Worm (Caenorhabditis elegans) whole organism, mixed stage, embryonic: ENCODE results near the gene Y53G8AR.8.

Experiments used
- elt-1 ChIP-seq: sonication (generic microtip); optimal IDR thresholded peaks from 2 replicates; lab custom pipeline; 2017; ENCODE audit warnings: missing genetic modification characterization, mild to moderate bottlenecking, missing compliant biosample characterization, antibody characterized with exemption, moderate library complexity, borderline replicate concordance; ENCODE audit not compliant: insufficient read depth
- mls-2 ChIP-seq: sonication (generic microtip); optimal IDR thresholded peaks from 2 replicates; lab custom pipeline; 2016; ENCODE audit warnings: mild to moderate bottlenecking, missing genetic modification characterization, moderate library complexity, missing compliant biosample characterization
- nhr-12 ChIP-seq: fragments of 150-350 bp; optimal IDR thresholded peaks from 2 replicates; lab custom pipeline; 2014; ENCODE audit warnings: missing biosample characterization, missing genetic modification characterization
- nhr-28 ChIP-seq: fragments of 150-350 bp; optimal IDR thresholded peaks from 2 replicates; lab custom pipeline; 2014; ENCODE audit warnings: missing biosample characterization, missing genetic modification characterization
- pha-4 ChIP-seq: fragments of 150-350 bp; optimal IDR thresholded peaks from 2 replicates; lab custom pipeline; 2018; ENCODE audit warnings: missing biosample characterization, missing genetic modification reagents, missing genetic modification characterization
- snpc-4 ChIP-seq: fragments of 150-350 bp; optimal IDR thresholded peaks from 2 replicates; lab custom pipeline; 2014; ENCODE audit warnings: missing biosample characterization, missing genetic modification characterization
- unc-39 ChIP-seq: fragments of 150-350 bp; optimal IDR thresholded peaks from 2 replicates; lab custom pipeline; 2014; ENCODE audit warnings: missing biosample characterization, missing genetic modification characterization
- unc-62 ChIP-seq: fragments of 150-350 bp; optimal IDR thresholded peaks from 2 replicates; lab custom pipeline; 2014; ENCODE audit warnings: missing biosample characterization, missing genetic modification reagents, missing genetic modification characterization
- ztf-11 ChIP-seq: fragments of 150-350 bp; optimal IDR thresholded peaks from 2 replicates; lab custom pipeline; 2014; ENCODE audit warnings: missing biosample characterization, missing genetic modification characterization

DNA sequence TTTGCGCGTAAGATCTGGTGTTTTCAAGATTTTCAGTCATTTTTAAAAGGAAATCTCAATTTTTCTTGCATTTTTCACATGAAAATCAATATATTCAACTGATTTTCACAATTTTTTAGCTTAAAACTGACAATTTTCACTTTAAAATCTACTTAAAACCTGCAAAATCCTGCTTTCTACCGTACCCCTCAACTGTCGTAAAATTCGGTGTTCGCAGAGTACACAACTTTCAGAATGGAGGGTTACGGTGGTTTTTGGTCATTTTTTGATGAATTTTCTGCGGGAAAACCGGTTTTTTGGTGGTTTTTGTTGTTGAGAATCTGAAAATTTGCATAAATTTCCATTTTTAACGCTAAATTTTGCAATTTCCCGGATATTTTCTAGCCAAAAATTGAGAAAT is 18.0 kb upstream of the Y53G8AR.8 start:
- TF ChIP-seq snpc-4 (tag; lab: Kevin White, UChicago) (no peak), elt-1 (tag; lab: Kevin White, UChicago) (no peak), unc-39 (tag; lab: Kevin White, UChicago) (no peak), unc-62 (GFP tag; lab: Kevin White, UChicago) (no peak), nhr-12 (no peak), nhr-28 (no peak), mls-2 (tag; lab: Kevin White, UChicago) (no peak), pha-4 (tag; lab: Kevin White, UChicago) (no peak), ztf-11 (tag; lab: Kevin White, UChicago) (no peak)
